Fruit fly (Drosophila melanogaster) whole organism, embryonic: Measurements from ENCODE around the gene CG11997.

ENCODE experiments used
- Awh ChIP-seq: fragments of 200-800 bp; sonication (Bioruptor generic); IDR thresholded peaks from 2 replicates; pipeline ENCODE4, ENCODE4 v1.3.6; 2022; ENCODE audit warnings: missing biosample characterization, missing genetic modification characterization
- CG10321 ChIP-seq: fragments of 200-800 bp; sonication (Bioruptor generic); IDR thresholded peaks from 2 replicates; pipeline ENCODE4 v1.3.6; 2022; ENCODE audit warnings: missing biosample characterization, missing genetic modification characterization
- CG11085 ChIP-seq: fragments of 200-800 bp; sonication (Bioruptor generic); IDR thresholded peaks from 2 replicates; pipeline ENCODE4 v1.3.6; 2022; ENCODE audit warnings: missing biosample characterization, missing genetic modification characterization
- CG11456 ChIP-seq: fragments of 200-800 bp; sonication (Bioruptor generic); IDR thresholded peaks from 3 replicates; pipeline ENCODE4 v1.3.6; 2022; ENCODE audit warnings: missing biosample characterization, missing genetic modification characterization
- CG15479 ChIP-seq: fragments of 200-800 bp; sonication (Bioruptor generic); optimal IDR thresholded peaks from 3 replicates; lab custom pipeline; 2019; ENCODE audit warnings: missing biosample characterization, mild to moderate bottlenecking, missing genetic modification characterization, moderate library complexity
- CG17912 ChIP-seq: fragments of 200-800 bp; sonication (Bioruptor generic); optimal IDR thresholded peaks from 2 replicates; lab custom pipeline; 2018; ENCODE audit warnings: missing biosample characterization, mild to moderate bottlenecking, missing genetic modification characterization
- CG34224 ChIP-seq: fragments of 200-800 bp; sonication (Bioruptor generic); IDR thresholded peaks from 3 replicates; pipeline ENCODE4 v1.3.6; 2022; ENCODE audit warnings: missing biosample characterization, missing genetic modification characterization; ENCODE audit not compliant: partially characterized antibody
- CG4282 ChIP-seq: fragments of 200-800 bp; sonication (Bioruptor generic); optimal IDR thresholded peaks from 2 replicates; lab custom pipeline; 2016; ENCODE audit warnings: missing biosample characterization, missing genetic modification characterization
- CG5180 ChIP-seq: fragments of 200-800 bp; sonication (Bioruptor generic); optimal IDR thresholded peaks from 3 replicates; lab custom pipeline; 2017; ENCODE audit warnings: missing biosample characterization, missing genetic modification characterization, mild to moderate bottlenecking, moderate library complexity, missing genetic modification reagents
- CG7963 ChIP-seq: fragments of 200-800 bp; sonication (Bioruptor generic); IDR thresholded peaks from 3 replicates; pipeline ENCODE4 v1.3.6; 2022; ENCODE audit warnings: missing biosample characterization, missing genetic modification characterization; ENCODE audit not compliant: partially characterized antibody
- CG8290 ChIP-seq, 3 experiments: fragments of 200-800 bp; sonication (Bioruptor generic); optimal IDR thresholded peaks; 2 replicates each; lab custom pipeline; 2016 to 2019; ENCODE audit warnings: missing biosample characterization in 3 of 3, missing genetic modification characterization in 3 of 3, mild to moderate bottlenecking in 2 of 3, moderate library complexity in 1 of 3
- Dbx ChIP-seq: fragments of 200-800 bp; sonication (Bioruptor generic); IDR thresholded peaks from 3 replicates; pipeline ENCODE4 v1.3.6; 2022; ENCODE audit warnings: missing biosample characterization, missing genetic modification characterization
- Dip2 ChIP-seq: fragments of 200-800 bp; sonication (Bioruptor generic); IDR thresholded peaks from 2 replicates; pipeline ENCODE4 v1.3.6; 2022; ENCODE audit warnings: missing biosample characterization, missing genetic modification characterization
- Eip74EF ChIP-seq, 2 experiments: fragments of 200-800 bp in 1 of 2; fragments of >200 bp in 1 of 2; sonication (Bioruptor generic) in 1 of 2; optimal IDR thresholded peaks; 2 replicates each; lab custom pipeline; 2017 to 2019; ENCODE audit warnings: missing biosample characterization in 2 of 2, missing genetic modification characterization in 2 of 2, mild to moderate bottlenecking in 1 of 2, moderate library complexity in 1 of 2
- Hr78 ChIP-seq, 2 experiments: fragments of 200-800 bp in 1 of 2; fragments of >200 bp in 1 of 2; sonication (Bioruptor generic) in 1 of 2; optimal IDR thresholded peaks; 2 replicates each; lab custom pipeline; 2017 to 2019; ENCODE audit warnings: missing biosample characterization in 2 of 2, missing genetic modification characterization in 2 of 2, mild to moderate bottlenecking in 1 of 2, moderate library complexity in 1 of 2
- NFAT ChIP-seq: fragments of 200-800 bp; sonication (Bioruptor generic); IDR thresholded peaks from 2 replicates; pipeline ENCODE4 v1.3.6; 2022; ENCODE audit warnings: missing biosample characterization, missing genetic modification characterization
- Neu2 ChIP-seq: fragments of 200-800 bp; sonication (Bioruptor generic); optimal IDR thresholded peaks from 3 replicates; lab custom pipeline; 2016; ENCODE audit warnings: missing biosample characterization, missing genetic modification characterization, borderline replicate concordance
- Nf-YB ChIP-seq: fragments of 200-800 bp; sonication (Bioruptor generic); optimal IDR thresholded peaks from 3 replicates; lab custom pipeline; 2019; ENCODE audit warnings: missing biosample characterization, mild to moderate bottlenecking, missing genetic modification characterization, moderate library complexity
- Opbp ChIP-seq: fragments of 200-800 bp; sonication (Bioruptor generic); IDR thresholded peaks from 3 replicates; pipeline ENCODE4 v1.3.6; 2022; ENCODE audit warnings: missing biosample characterization, missing genetic modification characterization; ENCODE audit not compliant: partially characterized antibody
- PHDP ChIP-seq: fragments of 200-800 bp; sonication (Bioruptor generic); optimal IDR thresholded peaks from 3 replicates; lab custom pipeline; 2018; ENCODE audit warnings: missing biosample characterization, mild to moderate bottlenecking, missing genetic modification characterization, moderate library complexity
- Poxn ChIP-seq: fragments of 200-800 bp; sonication (Bioruptor generic); IDR thresholded peaks from 2 replicates; pipeline ENCODE4 v1.3.6; 2022; ENCODE audit warnings: missing biosample characterization, missing genetic modification characterization
- Vsx1 ChIP-seq: fragments of 200-800 bp; sonication (Bioruptor generic); optimal IDR thresholded peaks from 2 replicates; lab custom pipeline; 2017; ENCODE audit warnings: missing biosample characterization, mild to moderate bottlenecking, missing genetic modification characterization, missing genetic modification reagents
- abd-A ChIP-seq: fragments of 200-800 bp; sonication (Bioruptor generic); optimal IDR thresholded peaks from 3 replicates; lab custom pipeline; 2019; ENCODE audit warnings: missing biosample characterization, mild to moderate bottlenecking, missing genetic modification characterization, moderate library complexity
- ato ChIP-seq: fragments of 200-800 bp; sonication (Bioruptor generic); IDR thresholded peaks from 2 replicates; pipeline ENCODE4 v1.3.6; 2022; ENCODE audit warnings: missing biosample characterization, missing genetic modification characterization; ENCODE audit not compliant: partially characterized antibody
- bigmax ChIP-seq: fragments of 200-800 bp; sonication (Bioruptor generic); optimal IDR thresholded peaks from 2 replicates; lab custom pipeline; 2018; ENCODE audit warnings: missing biosample characterization, mild to moderate bottlenecking, missing genetic modification characterization
- bowl ChIP-seq: fragments of 200-800 bp; sonication (Bioruptor generic); IDR thresholded peaks from 2 replicates; pipeline ENCODE4 v1.3.6; 2022; ENCODE audit warnings: missing biosample characterization, missing genetic modification characterization
- bsh ChIP-seq, 2 experiments: fragments of 200-800 bp; sonication (Bioruptor generic); optimal IDR thresholded peaks; 2 replicates each; lab custom pipeline; 2017 to 2018; ENCODE audit warnings: mild to moderate bottlenecking in 2 of 2, missing biosample characterization in 2 of 2, missing genetic modification characterization in 2 of 2, moderate library complexity in 1 of 2
- cas ChIP-seq: fragments of 200-800 bp; sonication (Bioruptor generic); IDR thresholded peaks from 2 replicates; pipeline ENCODE4 v1.3.6; 2022; ENCODE audit warnings: missing biosample characterization, missing genetic modification characterization
- caup ChIP-seq: fragments of 200-800 bp; sonication (Bioruptor generic); optimal IDR thresholded peaks from 3 replicates; lab custom pipeline; 2017; ENCODE audit warnings: missing biosample characterization, mild to moderate bottlenecking, missing genetic modification characterization, moderate library complexity; ENCODE audit not compliant: severe bottlenecking
- chinmo ChIP-seq: fragments of 200-800 bp; sonication (Bioruptor generic); IDR thresholded peaks from 4 replicates; pipeline ENCODE4 v1.3.6; 2022; ENCODE audit warnings: missing biosample characterization, missing genetic modification characterization; ENCODE audit not compliant: partially characterized antibody
- fd96Cb ChIP-seq: fragments of 200-800 bp; sonication (Bioruptor generic); optimal IDR thresholded peaks from 2 replicates; lab custom pipeline; 2018; ENCODE audit warnings: missing biosample characterization, mild to moderate bottlenecking, missing genetic modification characterization, moderate library complexity
- gro ChIP-seq: fragments of 200-800 bp; sonication (Bioruptor generic); optimal IDR thresholded peaks from 2 replicates; lab custom pipeline; 2016; ENCODE audit warnings: missing biosample characterization, missing genetic modification characterization
- insv ChIP-seq, 2 experiments: fragments of 200-800 bp; sonication (Bioruptor generic); optimal IDR thresholded peaks; 3 replicates each; lab custom pipeline; 2016 to 2018; ENCODE audit warnings: missing biosample characterization in 2 of 2, missing genetic modification characterization in 2 of 2
- inv ChIP-seq: fragments of 200-800 bp; sonication (Bioruptor generic); IDR thresholded peaks from 2 replicates; pipeline ENCODE4 v1.3.6; 2022; ENCODE audit warnings: missing biosample characterization, missing genetic modification characterization; ENCODE audit not compliant: partially characterized antibody
- kah ChIP-seq: fragments of 200-800 bp; sonication (Bioruptor generic); optimal IDR thresholded peaks from 2 replicates; lab custom pipeline; 2018; ENCODE audit warnings: missing biosample characterization, mild to moderate bottlenecking, missing genetic modification characterization
- pros ChIP-seq: fragments of 200-800 bp; sonication (Bioruptor generic); optimal IDR thresholded peaks from 3 replicates; lab custom pipeline; 2019; ENCODE audit warnings: missing biosample characterization, mild to moderate bottlenecking, missing genetic modification characterization, moderate library complexity
- schlank ChIP-seq: fragments of 200-800 bp; sonication (Bioruptor generic); optimal IDR thresholded peaks from 2 replicates; lab custom pipeline; 2018; ENCODE audit warnings: missing biosample characterization, mild to moderate bottlenecking, missing genetic modification characterization
- sens ChIP-seq: fragments of 200-800 bp; sonication (Bioruptor generic); peaks from one replicate; lab custom pipeline; 2016; ENCODE audit warnings: missing biosample characterization, missing genetic modification characterization
- shn ChIP-seq: fragments of 200-800 bp; sonication (Bioruptor generic); optimal IDR thresholded peaks from 3 replicates; lab custom pipeline; 2016; ENCODE audit warnings: missing biosample characterization, missing genetic modification characterization
- sim ChIP-seq: fragments of 200-800 bp; sonication (Bioruptor generic); IDR thresholded peaks from 2 replicates; pipeline ENCODE4 v1.3.6; 2022; ENCODE audit warnings: missing biosample characterization, missing genetic modification characterization
- so ChIP-seq: fragments of 200-800 bp; sonication (Bioruptor generic); IDR thresholded peaks from 3 replicates; pipeline ENCODE4 v1.3.6; 2022; ENCODE audit warnings: missing biosample characterization, missing genetic modification characterization
- sob ChIP-seq: fragments of 200-800 bp; sonication (Bioruptor generic); IDR thresholded peaks from 2 replicates; pipeline ENCODE4 v1.3.6; 2022; ENCODE audit warnings: missing biosample characterization, missing genetic modification characterization
- yki ChIP-seq: fragments of >200 bp; optimal IDR thresholded peaks from 3 replicates; lab custom pipeline; 2018
- zen2 ChIP-seq: fragments of 200-800 bp; sonication (Bioruptor generic); IDR thresholded peaks from 3 replicates; pipeline ENCODE4 v1.3.6; 2022; ENCODE audit warnings: missing biosample characterization, missing genetic modification characterization; ENCODE audit not compliant: partially characterized antibody
- zfh1 ChIP-seq: fragments of 200-800 bp; sonication (Bioruptor generic); IDR thresholded peaks from 3 replicates; pipeline ENCODE4 v1.3.6; 2022; ENCODE audit warnings: missing biosample characterization, missing genetic modification characterization
- zfh2 ChIP-seq: fragments of 200-800 bp; sonication (Bioruptor generic); optimal IDR thresholded peaks from 2 replicates; lab custom pipeline; 2016; ENCODE audit warnings: missing biosample characterization, missing genetic modification characterization

CG11997 gene

dm6 chr3R:9157841-9158600, 19.3 kb upstream of the CG11997 start (continued):
- TF ChIP-seq schlank (tag; lab: Kevin White, UChicago) (no peak), Eip74EF (GFP tag; optimal IDR thresholded peaks at IDR 0.05; lab: Kevin White, UChicago) (peak in 1 of 2 experiments; percentile 36), Dip2 (GFP tag; lab: Robert Waterston, UW) (no peak), zfh2 (GFP tag; lab: Kevin White, UChicago) (no peak), fd96Cb (no peak), bowl (GFP tag; lab: Robert Waterston, UW) (peak; percentile 50; the same call in 1 of the 2 replicates), CG10321 (no peak), Opbp (peak; percentile 67), CG15479 (peak; percentile 23), Nf-YB (no peak), pros (peak; percentile 71), yki (lab: Kevin White, UChicago) (peak; percentile 50), so (peak; percentile 34; the same call in 2 of the 3 replicates), sob (GFP tag; lab: Robert Waterston, UW) (peak; percentile 33; the same call in 1 of the 2 replicates), CG8290 (GFP tag; optimal IDR thresholded peaks at IDR 0.05; lab: Kevin White, UChicago) (no peak), CG8290 (tag; optimal IDR thresholded peaks at IDR 0.05; lab: Kevin White, UChicago) (peak in 1 of 2 experiments; percentile 51), abd-A (tag; lab: Kevin White, UChicago) (peak; percentile 78), Awh (GFP tag; lab: Robert Waterston, UW) (peak; percentile 50; the same call in 1 of the 2 replicates), insv (GFP tag; optimal IDR thresholded peaks at IDR 0.05; lab: Kevin White, UChicago) (peak in 1 of 2 experiments; percentile 25), NFAT (no peak), inv (0 out of 2 replicates have a peak, but pooled peaks have one; percentile 11), CG11456 (GFP tag; lab: Robert Waterston, UW) (no peak), sens (GFP tag; lab: Kevin White, UChicago) (peak; percentile 76), shn (GFP tag; lab: Kevin White, UChicago) (no peak), CG34224 (GFP tag; lab: Robert Waterston, UW) (peak; percentile 43; the same call in 1 of the 3 replicates), bigmax (GFP tag; lab: Kevin White, UChicago) (no peak), Poxn (GFP tag; lab: Robert Waterston, UW) (no peak), CG4282 (GFP tag; lab: Kevin White, UChicago) (no peak), caup (GFP tag; lab: Kevin White, UChicago) (peak; percentile 34), CG5180 (GFP tag; lab: Kevin White, UChicago) (peak; percentile 23), zfh1 (GFP tag; lab: Robert Waterston, UW) (0 out of 3 replicates have a peak, but pooled peaks have one; percentile 16), CG17912 (GFP tag; lab: Kevin White, UChicago) (peak; percentile 38), Dbx (GFP tag; lab: Robert Waterston, UW) (peak; percentile 9; the same call in 1 of the 3 replicates), bsh (GFP tag; optimal IDR thresholded peaks at IDR 0.05; lab: Kevin White, UChicago) (peak; percentile 3 to 44), Hr78 (GFP tag; optimal IDR thresholded peaks at IDR 0.05; lab: Kevin White, UChicago) (peak in 1 of 2 experiments; percentile 31), CG7963 (GFP tag; lab: Robert Waterston, UW) (0 out of 3 replicates have a peak, but pooled peaks have one; percentile 10), Vsx1 (GFP tag; lab: Kevin White, UChicago) (no peak), CG11085 (GFP tag; lab: Robert Waterston, UW) (no peak), chinmo (GFP tag; lab: Robert Waterston, UW) (peak; percentile 95), PHDP (tag; lab: Kevin White, UChicago) (peak; percentile 38), ato (GFP tag; lab: Robert Waterston, UW) (peak; percentile 38), kah (GFP tag; lab: Kevin White, UChicago) (peak; percentile 96), Neu2 (GFP tag; lab: Kevin White, UChicago) (no peak), zen2 (0 out of 3 replicates have a peak, but pooled peaks have one; percentile 54), sim (GFP tag; lab: Robert Waterston, UW) (no peak), gro (peak; percentile 54), cas (GFP tag; lab: Robert Waterston, UW) (no peak)
